Worm (Caenorhabditis elegans) whole organism, L1 larva: ENCODE results near the gene Y45G5AM.5.

Experiments used
- C04F5.9 ChIP-seq: sonication (generic microtip); optimal IDR thresholded peaks from 2 replicates; lab custom pipeline; 2016; ENCODE audit warnings: missing genetic modification characterization, missing compliant biosample characterization
- F16B12.6 ChIP-seq: fragments of 150-350 bp; optimal IDR thresholded peaks from 2 replicates; lab custom pipeline; 2014; ENCODE audit warnings: missing biosample characterization, missing genetic modification characterization
- Y116A8C.19 ChIP-seq: sonication (generic microtip); optimal IDR thresholded peaks from 2 replicates; lab custom pipeline; 2016; ENCODE audit warnings: missing compliant biosample characterization, missing genetic modification characterization, borderline replicate concordance
- ama-1 ChIP-seq: fragments of 150-350 bp; optimal IDR thresholded peaks from 2 replicates; lab custom pipeline; 2014
- blmp-1 ChIP-seq: fragments of 150-350 bp; optimal IDR thresholded peaks from 2 replicates; lab custom pipeline; 2014; ENCODE audit warnings: missing biosample characterization, missing genetic modification characterization
- ceh-82 ChIP-seq, 3 experiments: fragments of 150-350 bp in 1 of 3; sonication (generic microtip) in 2 of 3; optimal IDR thresholded peaks; 2 replicates each; lab custom pipeline; 2014 to 2017; ENCODE audit warnings: missing biosample characterization in 3 of 3, missing genetic modification characterization in 3 of 3
- ceh-90 ChIP-seq: sonication (generic microtip); optimal IDR thresholded peaks from 2 replicates; lab custom pipeline; 2016; ENCODE audit warnings: missing genetic modification characterization, missing compliant biosample characterization
- dpl-1 ChIP-seq, 3 experiments: fragments of 150-350 bp in 2 of 3; sonication (generic microtip) in 1 of 3; optimal IDR thresholded peaks; 2 replicates each; lab custom pipeline; 2014 to 2017; ENCODE audit warnings: missing biosample characterization in 3 of 3, missing genetic modification characterization in 3 of 3, missing genetic modification reagents in 3 of 3
- dsc-1 ChIP-seq: sonication (generic microtip); optimal IDR thresholded peaks from 2 replicates; lab custom pipeline; 2016; ENCODE audit warnings: mild to moderate bottlenecking, missing genetic modification characterization, missing compliant biosample characterization
- efl-1 ChIP-seq, 4 experiments: fragments of 150-350 bp; optimal IDR thresholded peaks in 3 of 4; peaks in 1 of 4; 1 replicate in 1 of 4; 2 replicates in 3 of 4; lab custom pipeline; 2014; ENCODE audit warnings: missing biosample characterization in 2 of 4, missing genetic modification characterization in 2 of 4, missing genetic modification reagents in 2 of 4
- egl-13 ChIP-seq: sonication (generic microtip); optimal IDR thresholded peaks from 2 replicates; lab custom pipeline; 2016; ENCODE audit warnings: missing genotype, missing genetic modification reagents, missing genetic modification characterization, missing compliant biosample characterization
- elt-2 ChIP-seq: sonication (generic microtip); optimal IDR thresholded peaks from 2 replicates; lab custom pipeline; 2016; ENCODE audit warnings: missing genetic modification characterization, mild to moderate bottlenecking, inconsistent platforms, missing compliant biosample characterization, missing genetic modification reagents
- elt-3 ChIP-seq, 6 experiments: fragments of 150-350 bp in 1 of 6; sonication (generic microtip); optimal IDR thresholded peaks; 2 replicates each; lab custom pipeline; 2017 to 2018; ENCODE audit warnings: missing biosample characterization in 6 of 6, missing genetic modification characterization in 6 of 6, inconsistent platforms in 1 of 6
- fkh-10 ChIP-seq: sonication (generic microtip); optimal IDR thresholded peaks from 2 replicates; lab custom pipeline; 2017; ENCODE audit warnings: missing biosample characterization, missing genetic modification reagents, missing genetic modification characterization
- fkh-8 ChIP-seq: sonication (generic microtip); optimal IDR thresholded peaks from 2 replicates; lab custom pipeline; 2016; ENCODE audit warnings: mild to moderate bottlenecking, missing genetic modification characterization, missing compliant biosample characterization
- grh-1 ChIP-seq: fragments of 200-800 bp; sonication (Bioruptor generic); IDR thresholded peaks from 2 replicates; pipeline ENCODE4 v1.3.6; 2022; ENCODE audit warnings: missing genetic modification reagents, missing genetic modification characterization, missing compliant biosample characterization
- hlh-4 ChIP-seq: sonication (generic microtip); optimal IDR thresholded peaks from 2 replicates; lab custom pipeline; 2016; ENCODE audit warnings: mild to moderate bottlenecking, missing genetic modification characterization, missing compliant biosample characterization
- irx-1 ChIP-seq: sonication (generic microtip); optimal IDR thresholded peaks from 2 replicates; lab custom pipeline; 2016; ENCODE audit warnings: missing genetic modification characterization, missing compliant biosample characterization
- isw-1 ChIP-seq: fragments of 200-800 bp; sonication (Bioruptor generic); IDR thresholded peaks from 2 replicates; pipeline ENCODE4 v1.3.6; 2022; ENCODE audit warnings: missing genetic modification characterization, missing compliant biosample characterization
- lin-13 ChIP-seq: fragments of 150-350 bp; optimal IDR thresholded peaks from 2 replicates; lab custom pipeline; 2014; ENCODE audit warnings: missing biosample characterization, missing genetic modification reagents, missing genetic modification characterization
- lin-14 ChIP-seq: fragments of 200-800 bp; sonication (Bioruptor generic); optimal IDR thresholded peaks from 2 replicates; lab custom pipeline; 2018; ENCODE audit warnings: mild to moderate bottlenecking, missing genetic modification characterization, moderate library complexity, missing compliant biosample characterization
- lin-35 ChIP-seq, 2 experiments: fragments of 150-350 bp; optimal IDR thresholded peaks; 2 replicates each; lab custom pipeline; 2014; ENCODE audit warnings: missing biosample characterization in 2 of 2, missing genetic modification characterization in 2 of 2, missing genetic modification reagents in 2 of 2
- mab-9 ChIP-seq: fragments of 200-800 bp; sonication (Bioruptor generic); IDR thresholded peaks from 2 replicates; pipeline ENCODE4 v1.3.6; 2022; ENCODE audit warnings: missing genetic modification reagents, missing genetic modification characterization, missing compliant biosample characterization
- mdl-1 ChIP-seq, 2 experiments: fragments of 150-350 bp; optimal IDR thresholded peaks; 2 replicates each; lab custom pipeline; 2014 to 2017; ENCODE audit warnings: missing biosample characterization in 2 of 2, missing genetic modification characterization in 2 of 2, inconsistent platforms in 1 of 2
- mep-1 ChIP-seq: fragments of 150-350 bp; optimal IDR thresholded peaks from 2 replicates; lab custom pipeline; 2014; ENCODE audit warnings: missing biosample characterization, missing genetic modification characterization
- nhr-20 ChIP-seq: sonication (generic microtip); optimal IDR thresholded peaks from 2 replicates; lab custom pipeline; 2016; ENCODE audit warnings: mild to moderate bottlenecking, missing genetic modification characterization, missing compliant biosample characterization
- nhr-47 ChIP-seq: sonication (generic microtip); optimal IDR thresholded peaks from 2 replicates; lab custom pipeline; 2016; ENCODE audit warnings: mild to moderate bottlenecking, missing genetic modification characterization, moderate library complexity, missing compliant biosample characterization
- nhr-71 ChIP-seq: sonication (generic microtip); optimal IDR thresholded peaks from 2 replicates; lab custom pipeline; 2016; ENCODE audit warnings: mild to moderate bottlenecking, missing genetic modification characterization, moderate library complexity, missing compliant biosample characterization
- nhr-76 ChIP-seq: sonication (generic microtip); optimal IDR thresholded peaks from 2 replicates; lab custom pipeline; 2017; ENCODE audit warnings: missing biosample characterization, missing genetic modification characterization
- nhr-77 ChIP-seq: fragments of 150-350 bp; optimal IDR thresholded peaks from 2 replicates; lab custom pipeline; 2014; ENCODE audit warnings: missing biosample characterization, missing genetic modification characterization
- nhr-84 ChIP-seq: sonication (generic microtip); optimal IDR thresholded peaks from 2 replicates; lab custom pipeline; 2017; ENCODE audit warnings: missing biosample characterization, missing genetic modification characterization
- nhr-85 ChIP-seq: sonication (generic microtip); peaks from one replicate; lab custom pipeline; 2016; ENCODE audit warnings: missing genetic modification characterization, inconsistent platforms, missing compliant biosample characterization
- nhr-90 ChIP-seq: sonication (generic microtip); optimal IDR thresholded peaks from 2 replicates; lab custom pipeline; 2016; ENCODE audit warnings: mild to moderate bottlenecking, missing genetic modification characterization, missing compliant biosample characterization; ENCODE audit not compliant: poor library complexity
- pag-3 ChIP-seq: sonication (generic microtip); optimal IDR thresholded peaks from 2 replicates; lab custom pipeline; 2017; ENCODE audit warnings: missing genetic modification characterization, mild to moderate bottlenecking, missing compliant biosample characterization, antibody characterized with exemption, borderline replicate concordance; ENCODE audit not compliant: insufficient read depth
- snpc-4 ChIP-seq: fragments of 150-350 bp; optimal IDR thresholded peaks from 2 replicates; lab custom pipeline; 2014; ENCODE audit warnings: missing biosample characterization, missing genetic modification characterization
- snu-23 ChIP-seq: sonication (generic microtip); optimal IDR thresholded peaks from 2 replicates; lab custom pipeline; 2016; ENCODE audit warnings: missing genetic modification characterization, missing compliant biosample characterization
- sup-37 ChIP-seq: fragments of 200-800 bp; sonication (Bioruptor generic); optimal IDR thresholded peaks from 2 replicates; lab custom pipeline; 2018; ENCODE audit warnings: mild to moderate bottlenecking, missing genetic modification characterization, missing compliant biosample characterization
- unc-130 ChIP-seq: fragments of 150-350 bp; optimal IDR thresholded peaks from 2 replicates; lab custom pipeline; 2017; ENCODE audit warnings: missing biosample characterization, missing genetic modification characterization, inconsistent platforms
- unc-30 ChIP-seq: sonication (generic microtip); optimal IDR thresholded peaks from 2 replicates; lab custom pipeline; 2017; ENCODE audit warnings: missing biosample characterization, missing genetic modification characterization
- unc-86 ChIP-seq: sonication (generic microtip); optimal IDR thresholded peaks from 2 replicates; lab custom pipeline; 2016; ENCODE audit warnings: missing genetic modification characterization, missing compliant biosample characterization
- unc-98 ChIP-seq: fragments of 200-800 bp; sonication (Bioruptor generic); IDR thresholded peaks from 2 replicates; pipeline ENCODE4 v1.3.6; 2022; ENCODE audit warnings: missing genetic modification characterization, missing compliant biosample characterization
- vab-15 ChIP-seq: sonication (generic microtip); optimal IDR thresholded peaks from 2 replicates; lab custom pipeline; 2017; ENCODE audit warnings: missing genotype, mild to moderate bottlenecking, missing genetic modification characterization, missing compliant biosample characterization

Gene Y45G5AM.5

DNA sequence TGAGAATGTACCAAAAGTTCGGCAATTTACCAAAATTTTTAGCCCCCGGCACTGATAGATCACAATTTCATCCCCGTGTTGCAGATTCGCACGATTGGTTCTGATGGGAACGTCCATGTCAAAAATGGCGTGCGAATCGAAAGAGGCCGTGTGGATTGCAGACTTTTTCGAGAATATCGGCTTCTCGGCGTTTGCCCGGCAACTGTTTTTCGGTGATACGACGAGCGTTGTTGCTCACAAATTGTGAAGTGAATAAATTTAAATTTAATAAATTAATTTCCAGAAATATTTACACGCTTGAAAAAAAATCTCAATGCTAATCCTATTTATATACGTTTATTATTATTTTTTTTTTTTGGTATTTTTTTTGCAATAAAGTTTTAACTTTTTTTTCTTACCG, 29.4 kb downstream of the Y45G5AM.5 start:
- no peak for TF ChIP-seq nhr-84 (tag; lab: Kevin White, UChicago)

DNA sequence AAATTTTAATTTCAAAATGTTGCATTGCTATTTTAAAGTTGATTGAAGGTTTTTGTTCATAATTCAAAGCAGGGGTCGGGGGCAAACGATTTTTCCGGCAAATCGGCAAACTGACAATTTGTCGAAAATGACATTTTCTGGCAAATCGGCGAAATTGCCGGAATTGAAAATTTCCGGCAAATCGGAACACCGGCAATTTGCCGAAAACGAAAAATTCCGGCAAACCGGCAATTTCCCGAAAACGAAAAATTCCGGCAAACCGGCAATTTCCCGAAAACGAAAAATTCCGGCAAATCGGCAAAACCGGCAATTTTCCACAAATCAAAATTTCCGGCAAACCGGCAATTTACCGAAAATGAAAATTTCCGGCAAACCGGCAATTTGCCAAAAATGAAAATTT, 30.0 kb downstream of the Y45G5AM.5 start:
- TF ChIP-seq isw-1 (no peak), efl-1 (optimal IDR thresholded peaks at IDR 0.05; lab: Kevin White, UChicago) (no peak), efl-1 (GFP tag; optimal IDR thresholded peaks at IDR 0.05 in 1 of 2; lab: Kevin White, UChicago) (peak in 1 of 2 experiments; percentile 2), mdl-1 (tag; optimal IDR thresholded peaks at IDR 0.05; lab: Kevin White, UChicago) (no peak), ama-1 (peak; percentile 7)

DNA sequence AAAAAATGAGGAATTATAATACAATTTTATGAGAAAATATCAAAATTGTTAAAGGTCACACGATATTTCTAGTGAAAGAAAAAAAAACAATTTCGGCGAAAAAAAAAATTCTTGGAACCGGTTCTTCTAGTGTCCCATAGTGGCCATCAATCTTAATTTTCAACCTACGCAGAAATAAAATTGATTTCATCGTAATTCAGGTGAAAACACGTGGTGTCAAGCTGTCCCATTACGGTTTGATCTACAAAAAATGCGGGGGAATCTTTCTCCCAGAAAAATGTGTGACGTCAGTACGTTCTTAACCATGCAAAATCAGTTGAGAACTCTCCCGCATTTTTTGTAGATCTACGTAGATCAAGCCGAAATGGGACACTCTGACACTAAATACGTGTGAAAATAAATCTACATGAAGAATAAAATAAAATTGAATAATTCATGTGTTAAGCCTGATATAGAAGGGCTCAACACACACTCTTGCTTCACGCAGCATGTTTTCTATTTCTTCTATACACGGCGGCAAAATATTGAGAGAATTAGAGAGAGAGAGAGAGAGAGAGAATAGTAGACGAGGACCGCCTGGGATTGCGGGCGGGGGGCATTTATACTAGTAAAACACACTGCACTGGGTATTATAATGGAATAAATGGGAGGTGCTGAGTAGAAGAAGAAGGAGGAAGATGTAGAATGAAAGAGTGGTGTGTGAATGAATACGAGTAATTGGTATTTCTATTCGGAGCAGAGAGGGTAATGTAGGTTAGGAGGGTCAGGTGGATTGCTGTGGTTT, 32.7 kb downstream of the Y45G5AM.5 start:
- TF ChIP-seq nhr-47, result peak; percentile 50
- peak in 1 of 6 experiments; percentile 44 for TF ChIP-seq elt-3 (tag; optimal IDR thresholded peaks at IDR 0.05; lab: Kevin White, UChicago)
- TF ChIP-seq ceh-90, result no peak
- TF ChIP-seq efl-1 (optimal IDR thresholded peaks at IDR 0.05; lab: Kevin White, UChicago), result no peak
- TF ChIP-seq efl-1 (GFP tag; optimal IDR thresholded peaks at IDR 0.05 in 1 of 2; lab: Kevin White, UChicago), result peak; percentile 12 to 89
- TF ChIP-seq dsc-1 (tag; lab: Kevin White, UChicago), result peak; percentile 47
- TF ChIP-seq lin-13 (GFP tag; lab: Kevin White, UChicago), result peak; percentile 45
- TF ChIP-seq unc-86 (tag; lab: Kevin White, UChicago), result peak; percentile 41
- TF ChIP-seq ceh-82 (tag; optimal IDR thresholded peaks at IDR 0.05; lab: Kevin White, UChicago), result peak in 1 of 3 experiments; percentile 21
- peak; percentile 11 for TF ChIP-seq blmp-1 (tag; lab: Kevin White, UChicago)
- no peak for TF ChIP-seq pag-3
- TF ChIP-seq nhr-20, result peak; percentile 62
- peak; percentile 63 for TF ChIP-seq fkh-8 (tag; lab: Kevin White, UChicago)
- TF ChIP-seq snu-23, result peak; percentile 19
- peak; percentile 24 for TF ChIP-seq nhr-90
- TF ChIP-seq Y116A8C.19 (tag; lab: Kevin White, UChicago), result no peak
- peak; percentile 59 for TF ChIP-seq lin-14 (GFP tag; lab: Kevin White, UChicago)
- peak; percentile 4 for TF ChIP-seq irx-1 (tag; lab: Kevin White, UChicago)
- TF ChIP-seq grh-1 (GFP tag; lab: Robert Waterston, UW), result peak; percentile 88
- peak; percentile 62 for TF ChIP-seq nhr-71 (tag; lab: Kevin White, UChicago)
- peak; percentile 92 for TF ChIP-seq nhr-85 (tag; lab: Kevin White, UChicago)
- no peak for TF ChIP-seq F16B12.6 (tag; lab: Kevin White, UChicago)
- peak; percentile 8 to 70 for TF ChIP-seq lin-35 (GFP tag; optimal IDR thresholded peaks at IDR 0.05; lab: Kevin White, UChicago)
- TF ChIP-seq unc-30, result no peak
- TF ChIP-seq hlh-4, result no peak
- TF ChIP-seq vab-15 (tag; lab: Kevin White, UChicago), result peak; percentile 26
- peak in 2 of 3 experiments; percentile 14 to 41 for TF ChIP-seq dpl-1 (GFP tag; optimal IDR thresholded peaks at IDR 0.05; lab: Kevin White, UChicago)

DNA sequence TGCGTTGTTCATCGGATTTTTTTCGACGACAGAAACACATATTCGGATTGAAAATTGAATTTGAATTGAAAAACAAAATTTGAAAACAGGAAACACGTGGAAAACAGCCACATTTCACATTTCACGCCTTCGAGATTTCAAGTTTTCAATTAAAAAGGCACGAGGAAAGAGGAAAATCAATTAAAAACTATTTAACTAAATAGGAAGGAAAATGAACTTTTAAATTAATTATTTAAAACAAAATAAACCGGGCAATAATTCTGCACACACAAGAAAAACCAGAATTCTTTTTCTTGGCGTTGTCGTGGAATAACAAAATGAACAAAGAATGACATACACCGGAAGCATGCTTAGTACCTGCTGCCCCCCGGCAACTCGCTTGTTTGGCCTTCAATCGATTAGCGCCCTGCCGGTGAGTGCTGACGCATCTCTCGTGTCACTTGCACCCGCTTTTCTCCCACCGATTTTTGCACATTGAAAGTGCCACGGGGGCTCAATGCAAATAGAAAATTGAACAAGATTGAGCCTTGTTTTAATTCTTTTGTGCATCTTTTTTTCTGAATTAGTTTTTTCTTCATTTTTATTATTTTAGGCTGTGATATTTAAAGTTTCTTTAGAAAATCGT, 34.5 kb downstream of the Y45G5AM.5 start, which contains the start of gene Y45G5AM.9:
Gene Y45G5AM.9, minus strand, starts transcription at position 51 of the 625 bp plus-strand sequence.
- TF ChIP-seq lin-13 (GFP tag; lab: Kevin White, UChicago), result peak; percentile 73
- peak; percentile 73 for TF ChIP-seq egl-13 (tag; lab: Kevin White, UChicago)
- peak; percentile 76 to 83 (median 82) for TF ChIP-seq dpl-1 (GFP tag; optimal IDR thresholded peaks at IDR 0.05; lab: Kevin White, UChicago)
- TF ChIP-seq mdl-1 (tag; optimal IDR thresholded peaks at IDR 0.05; lab: Kevin White, UChicago), result peak in 1 of 2 experiments; percentile 77
- TF ChIP-seq grh-1 (GFP tag; lab: Robert Waterston, UW), result peak; percentile 79
- TF ChIP-seq nhr-76 (tag; lab: Kevin White, UChicago), result no peak
- peak; percentile 73 for TF ChIP-seq irx-1 (tag; lab: Kevin White, UChicago)
- TF ChIP-seq C04F5.9 (tag; lab: Kevin White, UChicago), result no peak
- no peak for TF ChIP-seq unc-98 (GFP tag; lab: Robert Waterston, UW)
- 0 out of 2 replicates have a peak, but pooled peaks have one; percentile 26 for TF ChIP-seq mab-9 (GFP tag; lab: Robert Waterston, UW)
- peak; percentile 37 for TF ChIP-seq elt-2 (tag; lab: Kevin White, UChicago)
- TF ChIP-seq snpc-4, result peak; percentile 61
- TF ChIP-seq mep-1 (tag; lab: Kevin White, UChicago), result peak; percentile 80
- peak; percentile 53 for TF ChIP-seq unc-130 (tag; lab: Kevin White, UChicago)
- peak; percentile 79 for TF ChIP-seq unc-86 (tag; lab: Kevin White, UChicago)
- TF ChIP-seq lin-35 (GFP tag; optimal IDR thresholded peaks at IDR 0.05; lab: Kevin White, UChicago), result peak; percentile 85 to 89
- no peak for TF ChIP-seq sup-37 (GFP tag; lab: Kevin White, UChicago)
- peak; percentile 55 for TF ChIP-seq fkh-10 (GFP tag; lab: Kevin White, UChicago)
- TF ChIP-seq nhr-77 (tag; lab: Kevin White, UChicago), result peak; percentile 83
- TF ChIP-seq efl-1 (optimal IDR thresholded peaks at IDR 0.05; lab: Kevin White, UChicago), result peak; percentile 83
- TF ChIP-seq efl-1 (GFP tag; optimal IDR thresholded peaks at IDR 0.05 in 1 of 2; lab: Kevin White, UChicago), result peak; percentile 75 to 98
- TF ChIP-seq snu-23, result peak; percentile 87
- peak; percentile 82 for TF ChIP-seq nhr-20
